Fruit fly (Drosophila melanogaster): ENCODE measurements around the gene CG8833.

DNA sequence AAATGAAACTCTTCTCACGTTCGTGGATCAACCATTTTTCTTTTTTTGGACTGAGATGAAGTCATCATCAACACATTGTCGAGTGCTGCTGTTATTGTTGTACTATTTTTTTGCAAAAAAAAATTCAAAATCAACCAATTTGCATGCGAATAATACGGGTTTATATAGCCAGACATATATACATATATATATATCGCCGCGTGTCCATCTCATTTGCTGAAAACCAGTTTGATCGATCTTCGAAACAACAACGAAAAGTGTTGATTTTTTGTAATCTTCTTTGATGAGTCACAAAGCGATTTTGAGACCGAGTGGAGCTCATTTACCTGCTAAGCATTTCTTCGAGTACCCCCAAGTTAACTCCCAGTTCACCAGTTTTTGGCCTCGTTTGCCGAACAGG is 17.2 kb upstream of the CG8833 start:
- TF ChIP-seq h (optimal IDR thresholded peaks at IDR 0.05): no peak
- no peak for TF ChIP-seq ttk (optimal IDR thresholded peaks at IDR 0.05)
- no peak for TF ChIP-seq psq (optimal IDR thresholded peaks at IDR 0.05)
